Worm (Caenorhabditis elegans): ENCODE data around the gene C14E2.4.

C14E2.4 gene

ce11 chrX:1837703-1838102 lies 16.6 kb upstream of the C14E2.4 start (continued):
- TF ChIP-seq F49E8.2 (tag; optimal IDR thresholded peaks at IDR 0.05; ENCODE audit: insufficient read depth) (peak; percentile 31), ztf-22 (GFP tag; optimal IDR thresholded peaks at IDR 0.05) (no peak), ztf-3 (GFP tag; optimal IDR thresholded peaks at IDR 0.05) (no peak), lin-26 (GFP tag; IDR thresholded peaks at IDR 0.05) (peak; percentile 84), attf-3 (GFP tag; conservative IDR thresholded peaks at IDR 0.05) (no peak), Y53G8AR.9 (GFP tag; conservative IDR thresholded peaks at IDR 0.05) (peak; percentile 28; the same call in 1 of the 2 replicates), F22D6.2 (tag; optimal IDR thresholded peaks at IDR 0.05) (peak; percentile 23), snpc-1.3 (tag; optimal IDR thresholded peaks at IDR 0.05; ENCODE audit: insufficient read depth) (peak; percentile 89), F39B2.1 (GFP tag; IDR thresholded peaks at IDR 0.05) (no peak), nhr-80 (tag; optimal IDR thresholded peaks at IDR 0.05) (peak; percentile 2), zfh-2 (GFP tag; conservative IDR thresholded peaks at IDR 0.05) (peak; percentile 87), egrh-3 (GFP tag; IDR thresholded peaks at IDR 0.05) (peak; percentile 59), T07F8.4 (tag; optimal IDR thresholded peaks at IDR 0.05) (peak; percentile 56), nhr-27 (tag; optimal IDR thresholded peaks at IDR 0.05) (no peak), K11D2.4 (GFP tag; IDR thresholded peaks at IDR 0.05) (peak; percentile 64), rcor-1 (GFP tag; IDR thresholded peaks at IDR 0.05) (peak; percentile 64), madf-3 (GFP tag; IDR thresholded peaks at IDR 0.05) (no peak), F37B4.10 (GFP tag; IDR thresholded peaks at IDR 0.05) (no peak), ceh-58 (GFP tag; IDR thresholded peaks at IDR 0.05) (no peak), ztf-25 (GFP tag; IDR thresholded peaks at IDR 0.05) (peak; percentile 76; the same call in 1 of the 2 replicates), athp-1 (tag; optimal IDR thresholded peaks at IDR 0.05) (peak; percentile 44), pha-4 (tag; optimal IDR thresholded peaks at IDR 0.05) (no peak), lir-1 (GFP tag; conservative IDR thresholded peaks at IDR 0.05) (0 out of 2 replicates have a peak, but pooled peaks have one; percentile 33), ceh-40 (GFP tag; IDR thresholded peaks at IDR 0.05) (no peak), cebp-1 (GFP tag; IDR thresholded peaks at IDR 0.05) (no peak), cebp-1 (tag; optimal IDR thresholded peaks at IDR 0.05) (no peak), repo-1 (tag; optimal IDR thresholded peaks at IDR 0.05) (peak; percentile 35), ets-4 (GFP tag; optimal IDR thresholded peaks at IDR 0.05) (peak; percentile 37), pbrm-1 (GFP tag; IDR thresholded peaks at IDR 0.05) (peak; percentile 64; the same call in 1 of the 2 replicates), madf-6 (GFP tag; IDR thresholded peaks at IDR 0.05) (peak; percentile 46; the same call in 1 of the 2 replicates), hsf-1 (GFP tag; IDR thresholded peaks at IDR 0.05) (peak; percentile 23; the same call in 1 of the 2 replicates), akir-1 (GFP tag; optimal IDR thresholded peaks at IDR 0.05) (no peak), snpc-4 (GFP tag; optimal IDR thresholded peaks at IDR 0.05) (peak; percentile 56), snpc-4 (tag; optimal IDR thresholded peaks at IDR 0.05) (peak in 3 of 4 experiments; percentile 63 to 71 (median 70)), rpc-1 (optimal IDR thresholded peaks at IDR 0.05) (peak; percentile 91), rpc-1 (tag; optimal IDR thresholded peaks at IDR 0.05) (peak; percentile 98), ccch-3 (GFP tag; optimal IDR thresholded peaks at IDR 0.05) (no peak), ama-1 (optimal IDR thresholded peaks at IDR 0.05) (no peak), ama-1 (GFP tag; optimal IDR thresholded peaks at IDR 0.05) (peak; percentile 0 to 86), Y67H2A.10 (GFP tag; conservative IDR thresholded peaks at IDR 0.05) (no peak), cebp-2 (GFP tag; IDR thresholded peaks at IDR 0.05) (0 out of 2 replicates have a peak, but pooled peaks have one; percentile 23), ceh-27 (GFP tag; optimal IDR thresholded peaks at IDR 0.05) (peak; percentile 50), bed-1 (GFP tag; IDR thresholded peaks at IDR 0.05) (no peak), nhr-120 (GFP tag; IDR thresholded peaks at IDR 0.05) (no peak), ztf-6 (GFP tag; IDR thresholded peaks at IDR 0.05) (no peak), tbp1 (GFP tag; optimal IDR thresholded peaks at IDR 0.05) (peak; percentile 98), nfyb-1 (GFP tag; IDR thresholded peaks at IDR 0.05) (peak; percentile 70; the same call in 1 of the 2 replicates), ceh-100 (GFP tag; IDR thresholded peaks at IDR 0.05) (no peak; the same call in 1 of the 2 replicates), snpc-3.4 (tag; optimal IDR thresholded peaks at IDR 0.05) (peak; percentile 57), F33H1.4 (GFP tag; IDR thresholded peaks at IDR 0.05) (no peak)
